Worm (Caenorhabditis elegans): ENCODE results near the gene K10H10.7.

DNA sequence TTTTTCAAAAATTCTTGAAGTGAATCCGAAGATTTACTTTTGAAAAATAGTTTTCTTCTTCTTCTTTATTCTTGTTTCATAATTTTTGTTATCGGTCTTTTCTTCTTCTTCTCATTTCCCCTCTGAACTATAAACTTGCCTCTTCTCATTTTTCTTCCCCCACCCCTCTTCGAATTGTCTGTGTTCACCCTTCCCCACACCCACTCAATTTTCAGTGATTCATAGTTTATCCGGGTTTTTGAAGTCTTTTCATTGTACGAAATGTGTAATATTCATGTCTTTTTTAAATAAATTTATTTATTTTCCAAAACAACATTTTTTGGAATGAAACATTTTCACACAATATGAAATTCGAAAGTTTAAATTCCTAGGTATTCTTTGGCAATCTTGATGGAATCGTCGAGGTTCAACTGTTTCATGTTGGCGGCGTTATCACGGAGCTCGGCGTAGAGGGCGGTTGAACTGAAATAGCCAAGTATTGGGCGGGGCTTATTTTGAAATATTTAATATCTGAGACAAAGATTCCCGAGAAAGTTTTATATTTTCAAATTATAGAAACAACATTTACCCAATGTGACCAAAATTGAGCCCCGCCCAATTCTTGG lies 14.8 kb downstream of the K10H10.7 start:
- TF ChIP-seq jun-1 (tag; optimal IDR thresholded peaks at IDR 0.05) (no peak), nhr-12 (tag; optimal IDR thresholded peaks at IDR 0.05) (no peak), unc-62 (GFP tag; optimal IDR thresholded peaks at IDR 0.05) (no peak), lin-15B (tag; optimal IDR thresholded peaks at IDR 0.05) (no peak), daf-12 (tag; optimal IDR thresholded peaks at IDR 0.05) (no peak), mdl-1 (tag; optimal IDR thresholded peaks at IDR 0.05) (no peak), ztf-4 (tag; optimal IDR thresholded peaks at IDR 0.05) (no peak)

Data from whole organism, L3 larva.